Fruit fly (Drosophila melanogaster) whole organism, embryonic: ENCODE measurements around the gene Zdhhc8.

Experiments
- Abd-B ChIP-seq: fragments of 200-800 bp; sonication (Bioruptor generic); optimal IDR thresholded peaks from 2 replicates; lab custom pipeline; 2018; ENCODE audit warnings: missing biosample characterization, mild to moderate bottlenecking, missing genetic modification characterization, moderate library complexity
- Atf6 ChIP-seq: fragments of 200-800 bp; sonication (Bioruptor generic); IDR thresholded peaks from 2 replicates; pipeline ENCODE4 v1.3.6; 2022; ENCODE audit warnings: missing biosample characterization, missing genetic modification characterization
- Bdp1 ChIP-seq: fragments of 200-800 bp; sonication (Bioruptor generic); optimal IDR thresholded peaks from 3 replicates; lab custom pipeline; 2016; ENCODE audit warnings: missing biosample characterization, missing genetic modification characterization
- CG10979 ChIP-seq: fragments of 200-800 bp; sonication (Bioruptor generic); optimal IDR thresholded peaks from 2 replicates; lab custom pipeline; 2018; ENCODE audit warnings: missing biosample characterization, mild to moderate bottlenecking, missing genetic modification characterization, moderate library complexity
- CG11723 ChIP-seq: fragments of 200-800 bp; sonication (Bioruptor generic); optimal IDR thresholded peaks from 2 replicates; lab custom pipeline; 2017; ENCODE audit warnings: missing biosample characterization, mild to moderate bottlenecking, missing genetic modification characterization
- CG16815 ChIP-seq: fragments of 200-800 bp; sonication (Bioruptor generic); optimal IDR thresholded peaks from 3 replicates; lab custom pipeline; 2017; ENCODE audit warnings: missing biosample characterization, mild to moderate bottlenecking, missing genetic modification characterization
- CG18619 ChIP-seq: fragments of 200-800 bp; sonication (Bioruptor generic); optimal IDR thresholded peaks from 3 replicates; lab custom pipeline; 2017; ENCODE audit warnings: missing biosample characterization, mild to moderate bottlenecking, missing genetic modification characterization
- CG2199 ChIP-seq: fragments of 200-800 bp; sonication (Bioruptor generic); IDR thresholded peaks from 3 replicates; pipeline ENCODE4 v1.3.6; 2022; ENCODE audit warnings: missing biosample characterization, missing genetic modification characterization
- CG2875 ChIP-seq: fragments of 200-800 bp; sonication (Bioruptor generic); optimal IDR thresholded peaks from 2 replicates; lab custom pipeline; 2017; ENCODE audit warnings: missing biosample characterization, mild to moderate bottlenecking, missing genetic modification characterization, missing genetic modification reagents
- CG30020 ChIP-seq: fragments of 200-800 bp; optimal IDR thresholded peaks from 2 replicates; lab custom pipeline; 2019; ENCODE audit warnings: missing biosample characterization, mild to moderate bottlenecking, missing genetic modification characterization, moderate library complexity
- CG30403 ChIP-seq: fragments of 200-800 bp; sonication (Bioruptor generic); optimal IDR thresholded peaks from 3 replicates; lab custom pipeline; 2016; ENCODE audit warnings: missing biosample characterization, missing genetic modification characterization
- CG3065 ChIP-seq: fragments of 200-800 bp; sonication (Bioruptor generic); optimal IDR thresholded peaks from 2 replicates; lab custom pipeline; 2016; ENCODE audit warnings: missing biosample characterization, missing genetic modification characterization
- CG3163 ChIP-seq: fragments of 200-800 bp; sonication (Bioruptor generic); optimal IDR thresholded peaks from 3 replicates; lab custom pipeline; 2016; ENCODE audit warnings: missing biosample characterization, missing genetic modification characterization
- CG3995 ChIP-seq: fragments of 200-800 bp; sonication (Bioruptor generic); optimal IDR thresholded peaks from 3 replicates; lab custom pipeline; 2016; ENCODE audit warnings: missing biosample characterization, missing genetic modification characterization
- CG42726 ChIP-seq: fragments of 200-800 bp; sonication (Bioruptor generic); IDR thresholded peaks from 2 replicates; pipeline ENCODE4 v1.3.6; 2022; ENCODE audit warnings: missing biosample characterization, missing genetic modification characterization; ENCODE audit not compliant: partially characterized antibody
- CG4360 ChIP-seq: fragments of 200-800 bp; sonication (Bioruptor generic); IDR thresholded peaks from 2 replicates; pipeline ENCODE4 v1.3.6; 2022; ENCODE audit warnings: missing biosample characterization, missing genetic modification characterization
- CG4854 ChIP-seq: fragments of 200-800 bp; sonication (Bioruptor generic); optimal IDR thresholded peaks from 2 replicates; lab custom pipeline; 2016; ENCODE audit warnings: missing biosample characterization, missing genetic modification characterization, inconsistent platforms
- CG6683 ChIP-seq: fragments of 200-800 bp; sonication (Bioruptor generic); optimal IDR thresholded peaks from 2 replicates; lab custom pipeline; 2017; ENCODE audit warnings: missing biosample characterization, mild to moderate bottlenecking, missing genetic modification characterization, missing genetic modification reagents
- CG7556 ChIP-seq: fragments of 200-800 bp; sonication (Bioruptor generic); optimal IDR thresholded peaks from 2 replicates; lab custom pipeline; 2017; ENCODE audit warnings: missing biosample characterization, mild to moderate bottlenecking, missing genetic modification characterization
- CG7745 ChIP-seq: fragments of 200-800 bp; sonication (Bioruptor generic); optimal IDR thresholded peaks from 2 replicates; lab custom pipeline; 2018; ENCODE audit warnings: missing biosample characterization, mild to moderate bottlenecking, missing genetic modification characterization, moderate library complexity
- CG9876 ChIP-seq: fragments of 200-800 bp; sonication (Bioruptor generic); optimal IDR thresholded peaks from 2 replicates; lab custom pipeline; 2016; ENCODE audit warnings: missing biosample characterization, missing genetic modification characterization
- CG9932 ChIP-seq: fragments of 200-800 bp; sonication (Bioruptor generic); IDR thresholded peaks from 2 replicates; pipeline ENCODE4 v1.3.6; 2022; ENCODE audit warnings: missing biosample characterization, missing genetic modification characterization
- GATAe ChIP-seq: fragments of 200-800 bp; sonication (Bioruptor generic); conservative IDR thresholded peaks from 2 replicates; pipeline ENCODE4 v1.3.6; 2022; ENCODE audit warnings: missing biosample characterization, missing genetic modification characterization
- Gug ChIP-seq: fragments of 200-800 bp; sonication (Bioruptor generic); IDR thresholded peaks from 4 replicates; pipeline ENCODE4 v1.3.6; 2022; ENCODE audit warnings: missing biosample characterization, missing genetic modification characterization
- Hr78 ChIP-seq, 2 experiments: fragments of 200-800 bp in 1 of 2; fragments of >200 bp in 1 of 2; sonication (Bioruptor generic) in 1 of 2; optimal IDR thresholded peaks; 2 replicates each; lab custom pipeline; 2017 to 2019; ENCODE audit warnings: missing biosample characterization in 2 of 2, missing genetic modification characterization in 2 of 2, mild to moderate bottlenecking in 1 of 2, moderate library complexity in 1 of 2
- Jarid2 ChIP-seq: fragments of 200-800 bp; sonication (Bioruptor generic); optimal IDR thresholded peaks from 3 replicates; lab custom pipeline; 2017; ENCODE audit warnings: mild to moderate bottlenecking, missing biosample characterization, missing genetic modification reagents, missing genetic modification characterization
- Max ChIP-seq: fragments of 200-800 bp; sonication (Bioruptor generic); optimal IDR thresholded peaks from 2 replicates; lab custom pipeline; 2016; ENCODE audit warnings: missing biosample characterization, mild to moderate bottlenecking, missing genetic modification characterization
- Meics ChIP-seq: fragments of 200-800 bp; sonication (Bioruptor generic); optimal IDR thresholded peaks from 2 replicates; lab custom pipeline; 2017; ENCODE audit warnings: missing biosample characterization, mild to moderate bottlenecking, missing genetic modification characterization
- Nf-YB ChIP-seq: fragments of 200-800 bp; sonication (Bioruptor generic); optimal IDR thresholded peaks from 3 replicates; lab custom pipeline; 2019; ENCODE audit warnings: missing biosample characterization, mild to moderate bottlenecking, missing genetic modification characterization, moderate library complexity
- Optix ChIP-seq: fragments of 200-800 bp; sonication (Bioruptor generic); IDR thresholded peaks from 3 replicates; pipeline ENCODE4 v1.3.6; 2022; ENCODE audit warnings: missing biosample characterization, missing genetic modification characterization
- Rfx ChIP-seq: fragments of 200-800 bp; sonication (Bioruptor generic); IDR thresholded peaks from 2 replicates; pipeline ENCODE4 v1.3.6; 2022; ENCODE audit warnings: missing biosample characterization, missing genetic modification characterization
- Rx ChIP-seq: fragments of 200-800 bp; sonication (Bioruptor generic); IDR thresholded peaks from 2 replicates; pipeline ENCODE4 v1.3.6; 2022; ENCODE audit warnings: missing biosample characterization, missing genetic modification characterization
- Side ChIP-seq: fragments of 200-800 bp; sonication (Bioruptor generic); optimal IDR thresholded peaks from 2 replicates; lab custom pipeline; 2016; ENCODE audit warnings: missing biosample characterization, missing genetic modification characterization
- Six4 ChIP-seq: fragments of 200-800 bp; sonication (Bioruptor generic); optimal IDR thresholded peaks from 2 replicates; lab custom pipeline; 2016; ENCODE audit warnings: missing biosample characterization, missing genetic modification characterization
- ab ChIP-seq: fragments of 200-800 bp; sonication (Bioruptor generic); optimal IDR thresholded peaks from 2 replicates; lab custom pipeline; 2016; ENCODE audit warnings: missing biosample characterization, missing genetic modification characterization
- chn ChIP-seq: fragments of 200-800 bp; sonication (Bioruptor generic); optimal IDR thresholded peaks from 2 replicates; lab custom pipeline; 2016; ENCODE audit warnings: missing biosample characterization, missing genetic modification characterization
- ci ChIP-seq: fragments of 200-800 bp; sonication (Bioruptor generic); IDR thresholded peaks from 3 replicates; pipeline ENCODE4 v1.3.6; 2022; ENCODE audit warnings: missing biosample characterization, missing genetic modification characterization
- cwo ChIP-seq: fragments of 200-800 bp; sonication (Bioruptor generic); optimal IDR thresholded peaks from 3 replicates; lab custom pipeline; 2017; ENCODE audit warnings: missing biosample characterization, missing genetic modification characterization, mild to moderate bottlenecking, moderate library complexity, missing genetic modification reagents
- exex ChIP-seq: fragments of 200-800 bp; sonication (Bioruptor generic); optimal IDR thresholded peaks from 4 replicates; lab custom pipeline; 2018; ENCODE audit warnings: missing biosample characterization, mild to moderate bottlenecking, missing genetic modification characterization, moderate library complexity
- fd96Cb ChIP-seq: fragments of 200-800 bp; sonication (Bioruptor generic); optimal IDR thresholded peaks from 2 replicates; lab custom pipeline; 2018; ENCODE audit warnings: missing biosample characterization, mild to moderate bottlenecking, missing genetic modification characterization, moderate library complexity
- gro ChIP-seq: fragments of 200-800 bp; sonication (Bioruptor generic); optimal IDR thresholded peaks from 2 replicates; lab custom pipeline; 2016; ENCODE audit warnings: missing biosample characterization, missing genetic modification characterization
- hbn ChIP-seq: fragments of 200-800 bp; sonication (Bioruptor generic); IDR thresholded peaks from 2 replicates; pipeline ENCODE4 v1.3.6; 2022; ENCODE audit warnings: missing biosample characterization, missing genetic modification characterization; ENCODE audit not compliant: partially characterized antibody
- kay ChIP-seq: fragments of 200-800 bp; sonication (Bioruptor generic); optimal IDR thresholded peaks from 2 replicates; lab custom pipeline; 2016; ENCODE audit warnings: missing biosample characterization, missing genetic modification characterization
- klu ChIP-seq: fragments of 200-800 bp; sonication (Bioruptor generic); IDR thresholded peaks from 2 replicates; pipeline ENCODE4 v1.3.6; 2022; ENCODE audit warnings: missing biosample characterization, missing genetic modification characterization
- pho ChIP-seq: fragments of 200-800 bp; sonication (Bioruptor generic); optimal IDR thresholded peaks from 2 replicates; lab custom pipeline; 2016; ENCODE audit warnings: missing biosample characterization, missing genetic modification characterization
- pzg ChIP-seq: fragments of 200-800 bp; sonication (Bioruptor generic); optimal IDR thresholded peaks from 3 replicates; lab custom pipeline; 2018; ENCODE audit warnings: missing biosample characterization, mild to moderate bottlenecking, missing genetic modification characterization, moderate library complexity
- sr ChIP-seq: fragments of 200-800 bp; sonication (Bioruptor generic); IDR thresholded peaks from 3 replicates; pipeline ENCODE4 v1.3.6; 2022; ENCODE audit warnings: missing biosample characterization, missing genetic modification characterization
- tna ChIP-seq: fragments of 200-800 bp; sonication (Bioruptor generic); IDR thresholded peaks from 2 replicates; pipeline ENCODE4 v1.3.6; 2022; ENCODE audit warnings: missing biosample characterization, missing genetic modification characterization; ENCODE audit not compliant: partially characterized antibody
- trh ChIP-seq: fragments of 200-800 bp; sonication (Bioruptor generic); optimal IDR thresholded peaks from 2 replicates; lab custom pipeline; 2016; ENCODE audit warnings: missing biosample characterization, missing genetic modification characterization
- wor ChIP-seq: fragments of 200-800 bp; sonication (Bioruptor generic); IDR thresholded peaks from 2 replicates; pipeline ENCODE4 v1.3.6; 2022; ENCODE audit warnings: missing biosample characterization, missing genetic modification characterization

Zdhhc8 gene

DNA sequence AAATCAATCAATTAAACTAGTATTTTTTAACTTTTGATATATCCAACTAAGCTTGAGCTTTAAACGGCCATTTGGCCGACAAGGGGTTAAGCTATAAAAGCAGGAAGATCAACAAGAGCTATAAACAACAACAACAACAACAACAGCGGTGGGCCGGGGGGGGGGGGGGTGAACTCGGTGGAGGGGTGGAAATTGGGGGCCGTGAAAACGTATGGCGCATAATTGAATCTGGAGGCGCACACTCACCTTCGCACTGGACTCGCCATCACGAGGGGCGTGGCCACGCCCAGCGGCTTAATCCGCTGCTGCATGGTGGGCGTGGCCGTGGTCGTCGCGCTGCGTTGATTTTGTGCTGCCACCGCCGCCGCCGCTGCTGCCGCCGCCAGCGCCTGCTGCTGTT, 23.8 kb downstream of the Zdhhc8 start (continued):
- no peak for TF ChIP-seq cwo (GFP tag; lab: Kevin White, UChicago)
- no peak for TF ChIP-seq CG3995 (GFP tag; lab: Kevin White, UChicago)
- no peak for TF ChIP-seq exex
- TF ChIP-seq fd96Cb, result no peak
- no peak for TF ChIP-seq CG30403
- TF ChIP-seq CG11723 (GFP tag; lab: Kevin White, UChicago), result no peak
- TF ChIP-seq CG7745, result no peak
- TF ChIP-seq CG18619 (GFP tag; lab: Kevin White, UChicago), result no peak
- no peak for TF ChIP-seq CG6683 (GFP tag; lab: Kevin White, UChicago)
- TF ChIP-seq Jarid2 (GFP tag; lab: Kevin White, UChicago), result no peak
- peak; percentile 10 for TF ChIP-seq Meics
- TF ChIP-seq kay, result no peak
- TF ChIP-seq CG2875 (GFP tag; lab: Kevin White, UChicago), result no peak
- no peak for TF ChIP-seq Atf6
- TF ChIP-seq Rx (GFP tag; lab: Robert Waterston, UW), result no peak
- TF ChIP-seq Six4 (GFP tag; lab: Kevin White, UChicago), result no peak
- TF ChIP-seq CG3065 (GFP tag; lab: Kevin White, UChicago), result no peak
- TF ChIP-seq pzg (GFP tag; lab: Kevin White, UChicago), result no peak
- TF ChIP-seq Rfx, result peak; percentile 32; the same call in 1 of the 2 replicates
- TF ChIP-seq Bdp1 (GFP tag; lab: Kevin White, UChicago), result no peak
- TF ChIP-seq gro, result no peak
- peak; percentile 55 for TF ChIP-seq CG4360 (GFP tag; lab: Robert Waterston, UW)
- TF ChIP-seq ab, result no peak
- no peak for TF ChIP-seq wor
- peak; percentile 8 for TF ChIP-seq CG10979
- no peak for TF ChIP-seq trh (GFP tag; lab: Kevin White, UChicago)
- no peak for TF ChIP-seq Nf-YB (GFP tag; lab: Kevin White, UChicago)
- no peak for TF ChIP-seq CG30020
- no peak for TF ChIP-seq GATAe
- TF ChIP-seq CG2199 (GFP tag; lab: Robert Waterston, UW), result no peak
- TF ChIP-seq CG4854 (GFP tag; lab: Kevin White, UChicago), result no peak
- TF ChIP-seq CG3163 (GFP tag; lab: Kevin White, UChicago), result no peak
- no peak for TF ChIP-seq ci (GFP tag; lab: Robert Waterston, UW)
- no peak for TF ChIP-seq Hr78 (GFP tag; optimal IDR thresholded peaks at IDR 0.05; lab: Kevin White, UChicago)
- no peak for TF ChIP-seq CG9876 (GFP tag; lab: Kevin White, UChicago)
- TF ChIP-seq Max (GFP tag; lab: Kevin White, UChicago), result no peak
- TF ChIP-seq Abd-B, result no peak
- no peak for TF ChIP-seq klu
- no peak for TF ChIP-seq pho
- TF ChIP-seq CG42726 (GFP tag; lab: Robert Waterston, UW), result 0 out of 2 replicates have a peak, but pooled peaks have one; percentile 37
- TF ChIP-seq Optix (GFP tag; lab: Robert Waterston, UW), result no peak
- TF ChIP-seq Side (GFP tag; lab: Kevin White, UChicago), result no peak
- no peak for TF ChIP-seq CG9932 (GFP tag; lab: Robert Waterston, UW)
- no peak for TF ChIP-seq tna (GFP tag; lab: Robert Waterston, UW)
- TF ChIP-seq CG7556 (GFP tag; lab: Kevin White, UChicago), result no peak
- no peak for TF ChIP-seq chn (GFP tag; lab: Kevin White, UChicago)
- TF ChIP-seq CG16815, result no peak
- 0 out of 3 replicates have a peak, but pooled peaks have one; percentile 33 for TF ChIP-seq sr (GFP tag; lab: Robert Waterston, UW)
- no peak for TF ChIP-seq hbn (GFP tag; lab: Robert Waterston, UW)
- no peak for TF ChIP-seq Gug (GFP tag; lab: Robert Waterston, UW)
- TF ChIP-seq, all 482 proteins: peak for 19
